Worm (Caenorhabditis elegans) whole organism, young adult: ENCODE measurements around the gene mcm-7.

ENCODE experiments used
- B0261.1 ChIP-seq: sonication (generic microtip); optimal IDR thresholded peaks from 2 replicates; lab custom pipeline; 2016; ENCODE audit warnings: mild to moderate bottlenecking, missing genetic modification characterization, moderate library complexity, missing compliant biosample characterization
- C17E4.6 ChIP-seq: fragments of 200-800 bp; sonication (Bioruptor generic); IDR thresholded peaks from 2 replicates; pipeline ENCODE4 v1.3.6; 2022; ENCODE audit warnings: missing genetic modification reagents, missing genetic modification characterization, missing compliant biosample characterization
- D2030.7 ChIP-seq: fragments of 200-800 bp; sonication (Bioruptor generic); IDR thresholded peaks from 2 replicates; pipeline ENCODE4 v1.3.6; 2022; ENCODE audit warnings: missing genetic modification reagents, missing genetic modification characterization, missing compliant biosample characterization
- F23B12.7 ChIP-seq: sonication (generic microtip); optimal IDR thresholded peaks from 2 replicates; lab custom pipeline; 2017; ENCODE audit warnings: missing genetic modification characterization, mild to moderate bottlenecking, missing compliant biosample characterization, antibody characterized with exemption, moderate library complexity; ENCODE audit not compliant: insufficient read depth
- F39B2.1 ChIP-seq: fragments of 200-800 bp; sonication (Bioruptor generic); IDR thresholded peaks from 2 replicates; pipeline ENCODE4 v1.3.6; 2022; ENCODE audit warnings: missing genetic modification reagents, missing genetic modification characterization, missing compliant biosample characterization
- F52B5.7 ChIP-seq: sonication (generic microtip); optimal IDR thresholded peaks from 2 replicates; lab custom pipeline; 2016; ENCODE audit warnings: mild to moderate bottlenecking, missing genetic modification characterization, missing compliant biosample characterization
- Y53F4B.3 ChIP-seq: fragments of 200-800 bp; sonication (Bioruptor generic); IDR thresholded peaks from 2 replicates; pipeline ENCODE4 v1.3.6; 2022; ENCODE audit warnings: missing genetic modification reagents, missing genetic modification characterization, missing compliant biosample characterization
- Y56A3A.18 ChIP-seq: fragments of 200-800 bp; sonication (Bioruptor generic); IDR thresholded peaks from 2 replicates; pipeline ENCODE4 v1.3.6; 2022; ENCODE audit warnings: missing genetic modification reagents, missing genetic modification characterization, missing compliant biosample characterization
- Y79H2A.3 ChIP-seq: fragments of 200-800 bp; sonication (Bioruptor generic); conservative IDR thresholded peaks from 2 replicates; pipeline ENCODE4 v1.3.6; 2022; ENCODE audit warnings: missing genetic modification reagents, missing genetic modification characterization, missing compliant biosample characterization
- athp-1 ChIP-seq: sonication (generic microtip); optimal IDR thresholded peaks from 2 replicates; lab custom pipeline; 2017; ENCODE audit warnings: mild to moderate bottlenecking, missing genetic modification characterization, missing compliant biosample characterization
- bed-2 ChIP-seq: fragments of 200-800 bp; sonication (Bioruptor generic); IDR thresholded peaks from 2 replicates; pipeline ENCODE4 v1.3.6; 2022; ENCODE audit warnings: missing genetic modification reagents, missing genetic modification characterization, missing compliant biosample characterization
- ccch-3 ChIP-seq: fragments of 200-800 bp; sonication (Bioruptor generic); optimal IDR thresholded peaks from 2 replicates; lab custom pipeline; 2018; ENCODE audit warnings: mild to moderate bottlenecking, missing genetic modification characterization, missing compliant biosample characterization
- egrh-3 ChIP-seq: fragments of 200-800 bp; sonication (Bioruptor generic); IDR thresholded peaks from 2 replicates; pipeline ENCODE4 v1.3.6; 2022; ENCODE audit warnings: missing genetic modification reagents, missing genetic modification characterization, missing compliant biosample characterization
- fkh-3 ChIP-seq: sonication (generic microtip); optimal IDR thresholded peaks from 2 replicates; lab custom pipeline; 2016; ENCODE audit warnings: mild to moderate bottlenecking, missing genetic modification characterization, missing compliant biosample characterization
- hlh-12 ChIP-seq: sonication (generic microtip); optimal IDR thresholded peaks from 2 replicates; lab custom pipeline; 2016; ENCODE audit warnings: missing genetic modification characterization, missing compliant biosample characterization
- hmg-1.2 ChIP-seq: fragments of 200-800 bp; sonication (Bioruptor generic); IDR thresholded peaks from 2 replicates; pipeline ENCODE4 v1.3.6; 2022; ENCODE audit warnings: missing genetic modification reagents, missing genetic modification characterization, missing compliant biosample characterization
- hsf-1 ChIP-seq: fragments of 200-800 bp; sonication (Bioruptor generic); IDR thresholded peaks from 2 replicates; pipeline ENCODE4 v1.3.6; 2022; ENCODE audit warnings: missing genetic modification reagents, missing genetic modification characterization, missing compliant biosample characterization
- lin-35 ChIP-seq, 3 experiments: fragments of 150-350 bp in 2 of 3; sonication (generic microtip) in 1 of 3; optimal IDR thresholded peaks; 2 replicates each; lab custom pipeline; 2014 to 2018; ENCODE audit warnings: missing biosample characterization in 3 of 3, missing genetic modification characterization in 3 of 3, missing genetic modification reagents in 3 of 3
- madf-6 ChIP-seq: fragments of 200-800 bp; sonication (Bioruptor generic); IDR thresholded peaks from 2 replicates; pipeline ENCODE4 v1.3.6; 2022; ENCODE audit warnings: missing genetic modification reagents, missing genetic modification characterization, missing compliant biosample characterization
- mcd-1 ChIP-seq: fragments of 200-800 bp; sonication (Bioruptor generic); IDR thresholded peaks from 2 replicates; pipeline ENCODE4 v1.3.6; 2022; ENCODE audit warnings: missing genetic modification reagents, missing genetic modification characterization, missing compliant biosample characterization
- rcor-1 ChIP-seq: fragments of 200-800 bp; sonication (Bioruptor generic); IDR thresholded peaks from 2 replicates; pipeline ENCODE4 v1.3.6; 2022; ENCODE audit warnings: missing genetic modification reagents, missing genetic modification characterization, missing compliant biosample characterization
- sptf-2 ChIP-seq: fragments of 200-800 bp; sonication (Bioruptor generic); optimal IDR thresholded peaks from 2 replicates; lab custom pipeline; 2018; ENCODE audit warnings: mild to moderate bottlenecking, missing genetic modification characterization, missing compliant biosample characterization
- xnd-1 ChIP-seq: sonication (generic microtip); optimal IDR thresholded peaks from 2 replicates; lab custom pipeline; 2016; ENCODE audit warnings: missing genotype, missing genetic modification reagents, missing genetic modification characterization, missing compliant biosample characterization
- ztf-22 ChIP-seq: fragments of 200-800 bp; sonication (Bioruptor generic); optimal IDR thresholded peaks from 2 replicates; lab custom pipeline; 2018; ENCODE audit warnings: mild to moderate bottlenecking, missing genetic modification characterization, moderate library complexity, missing compliant biosample characterization
- ztf-6 ChIP-seq: fragments of 200-800 bp; sonication (Bioruptor generic); IDR thresholded peaks from 2 replicates; pipeline ENCODE4 v1.3.6; 2022; ENCODE audit warnings: missing genetic modification reagents, missing genetic modification characterization, missing compliant biosample characterization

The mcm-7 gene

ce11 chrV:4326841-4327240 lies 20.1 kb upstream of the mcm-7 start, which contains the start of gene D2063.1:
Gene D2063.1, plus strand, starts transcription at chrV:4327121.
- no peak for TF ChIP-seq Y79H2A.3 (GFP tag; lab: Robert Waterston, UW)
- TF ChIP-seq F23B12.7 (tag; lab: Kevin White, UChicago): no peak
- no peak for TF ChIP-seq hsf-1 (GFP tag; lab: Robert Waterston, UW)

- TF ChIP-seq F39B2.1 (no peak), hlh-12 (tag; lab: Kevin White, UChicago) (no peak), rcor-1 (GFP tag; lab: Robert Waterston, UW) (no peak), B0261.1 (no peak), xnd-1 (tag; lab: Kevin White, UChicago) (no peak), hmg-1.2 (GFP tag; lab: Robert Waterston, UW) (no peak)
These were observed 16.1 kb upstream of the mcm-7 start for ce11 chrV:4330820-4331219.

DNA sequence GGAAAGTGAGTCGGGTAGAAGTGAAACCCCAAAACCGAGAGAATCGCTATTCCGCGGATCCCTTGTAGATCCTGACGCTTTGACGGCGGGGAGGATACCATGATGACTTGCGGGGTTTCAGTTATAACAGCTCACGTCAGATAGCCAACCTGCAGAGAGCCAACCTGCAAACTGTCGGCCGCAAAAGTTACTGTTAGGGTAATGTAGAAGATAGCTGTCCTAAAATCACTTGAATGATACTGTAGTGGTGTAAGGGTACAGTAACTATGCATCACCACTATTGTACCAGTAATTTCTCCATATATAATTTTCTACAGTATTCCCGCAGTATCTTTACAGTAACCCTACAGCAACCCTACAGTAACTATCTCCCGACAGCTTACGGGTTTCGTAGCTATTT lies 14.5 kb upstream of the mcm-7 start, which contains the start of gene oac-12:
oac-12 (minus strand) TSS at position 101 of the 400 bp plus-strand sequence.
- no peak for TF ChIP-seq ccch-3 (GFP tag; lab: Kevin White, UChicago)
- TF ChIP-seq ztf-6: no peak
- TF ChIP-seq bed-2: no peak
- TF ChIP-seq sptf-2 (GFP tag; lab: Kevin White, UChicago): no peak
- TF ChIP-seq ztf-22 (GFP tag; lab: Kevin White, UChicago): no peak
- no peak for TF ChIP-seq fkh-3 (tag; lab: Kevin White, UChicago)

DNA sequence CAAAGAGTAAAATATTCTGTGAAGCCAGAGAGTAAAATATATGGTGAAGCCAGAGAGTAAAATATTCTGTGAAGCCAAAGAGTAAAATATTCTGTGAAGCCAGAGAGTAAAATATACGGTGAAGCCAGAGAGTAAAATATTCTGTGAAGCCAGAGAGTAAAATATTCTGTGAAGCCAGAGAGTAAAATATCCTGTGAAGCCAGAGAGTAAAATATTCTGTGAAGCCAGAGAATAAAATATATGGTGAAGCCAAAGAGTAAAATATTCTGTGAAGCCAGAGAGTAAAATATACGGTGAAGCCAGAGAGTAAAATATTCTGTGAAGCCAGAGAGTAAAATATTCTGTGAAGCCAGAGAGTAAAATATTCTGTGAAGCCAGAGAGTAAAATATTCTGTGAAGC lies 13.4 kb upstream of the mcm-7 start:
- TF ChIP-seq Y53F4B.3 (peak; percentile 74; the same call in 1 of the 2 replicates), egrh-3 (GFP tag; lab: Robert Waterston, UW) (peak; percentile 96)

DNA sequence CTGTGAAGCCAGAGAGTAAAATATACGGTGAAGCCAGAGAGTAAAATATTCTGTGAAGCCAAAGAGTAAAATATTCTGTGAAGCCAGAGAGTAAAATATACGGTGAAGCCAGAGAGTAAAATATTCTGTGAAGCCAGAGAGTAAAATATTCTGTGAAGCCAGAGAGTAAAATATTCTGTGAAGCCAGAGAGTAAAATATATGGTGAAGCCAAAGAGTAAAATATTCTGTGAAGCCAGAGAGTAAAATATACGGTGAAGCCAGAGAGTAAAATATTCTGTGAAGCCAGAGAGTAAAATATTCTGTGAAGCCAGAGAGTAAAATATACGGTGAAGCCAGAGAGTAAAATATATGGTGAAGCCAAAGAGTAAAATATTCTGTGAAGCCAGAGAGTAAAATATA lies 12.8 kb upstream of the mcm-7 start:
- TF ChIP-seq egrh-3 (GFP tag; lab: Robert Waterston, UW): peak; percentile 92
- peak; percentile 61; the same call in 1 of the 2 replicates for TF ChIP-seq Y53F4B.3

DNA sequence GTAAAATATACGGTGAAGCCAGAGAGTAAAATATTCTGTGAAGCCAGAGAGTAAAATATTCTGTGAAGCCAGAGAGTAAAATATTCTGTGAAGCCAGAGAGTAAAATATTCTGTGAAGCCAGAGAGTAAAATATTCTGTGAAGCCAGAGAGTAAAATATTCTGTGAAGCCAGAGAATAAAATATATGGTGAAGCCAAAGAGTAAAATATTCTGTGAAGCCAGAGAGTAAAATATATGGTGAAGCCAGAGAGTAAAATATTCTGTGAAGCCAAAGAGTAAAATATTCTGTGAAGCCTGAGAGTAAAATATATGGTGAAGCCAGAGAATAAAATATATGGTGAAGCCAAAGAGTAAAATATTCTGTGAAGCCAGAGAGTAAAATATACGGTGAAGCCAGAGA lies 11.2 kb upstream of the mcm-7 start:
- peak; percentile 92 for TF ChIP-seq egrh-3 (GFP tag; lab: Robert Waterston, UW)
- peak; percentile 62; the same call in 1 of the 2 replicates for TF ChIP-seq Y53F4B.3
- TF ChIP-seq, all 124 proteins: peak for 2; not testable (repeated sequence) for 122

DNA sequence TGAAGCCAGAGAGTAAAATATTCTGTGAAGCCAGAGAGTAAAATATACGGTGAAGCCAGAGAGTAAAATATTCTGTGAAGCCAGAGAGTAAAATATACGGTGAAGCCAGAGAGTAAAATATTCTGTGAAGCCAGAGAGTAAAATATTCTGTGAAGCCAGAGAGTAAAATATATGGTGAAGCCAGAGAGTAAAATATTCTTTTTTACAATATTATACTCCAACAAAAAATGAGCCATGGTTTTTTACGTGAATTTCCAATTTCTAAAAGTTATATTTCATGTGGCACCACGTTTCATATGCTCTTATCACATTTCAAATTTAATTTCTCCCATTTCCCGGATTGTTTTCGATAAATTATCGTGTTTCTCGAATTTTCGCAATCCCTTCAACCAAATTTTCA lies 10.5 kb upstream of the mcm-7 start, which contains the start of gene irld-1:
irld-1 (plus strand) TSS at position 301 of the 400 bp plus-strand sequence.
- TF ChIP-seq egrh-3 (GFP tag; lab: Robert Waterston, UW): peak; percentile 85

ce11 chrV:4339479-4339878 lies 7.5 kb upstream of the mcm-7 start:
- TF ChIP-seq mcd-1 (GFP tag; lab: Robert Waterston, UW) (peak; percentile 47), lin-35 (GFP tag; optimal IDR thresholded peaks at IDR 0.05; lab: Kevin White, UChicago) (peak in 1 of 3 experiments; percentile 39), Y56A3A.18 (GFP tag; lab: Robert Waterston, UW) (no peak)

DNA sequence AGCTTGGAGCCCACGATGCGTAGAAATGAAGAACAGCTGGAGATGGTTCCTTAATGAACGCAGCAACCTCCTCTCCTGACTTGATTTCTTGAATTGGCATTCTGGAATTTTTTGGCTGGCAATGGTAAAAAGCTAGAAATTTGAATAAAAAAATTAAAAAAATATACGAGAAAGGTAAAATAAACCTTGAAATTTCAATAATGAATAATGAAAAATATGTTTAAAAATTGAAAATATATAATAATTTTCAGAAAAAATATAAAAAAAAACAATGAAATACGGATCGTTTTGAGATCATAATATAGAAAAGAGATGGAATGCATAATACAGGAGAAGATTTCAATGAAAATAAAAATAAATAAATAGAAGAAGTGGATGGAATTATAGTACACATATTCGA lies 5.8 kb upstream of the mcm-7 start, which contains the start of gene glrx-3:
glrx-3 (minus strand) TSS at position 101 of the 400 bp plus-strand sequence.
- TF ChIP-seq C17E4.6 (GFP tag; lab: Robert Waterston, UW) (no peak), madf-6 (0 out of 2 replicates have a peak, but pooled peaks have one; percentile 26), athp-1 (tag; lab: Kevin White, UChicago) (no peak), mcd-1 (GFP tag; lab: Robert Waterston, UW) (peak; percentile 17; the same call in 1 of the 2 replicates), Y56A3A.18 (GFP tag; lab: Robert Waterston, UW) (no peak), D2030.7 (GFP tag; lab: Robert Waterston, UW) (no peak), F52B5.7 (tag; lab: Kevin White, UChicago) (peak; percentile 33)
